Worm (Caenorhabditis elegans) whole organism, late embryonic: ENCODE data around the gene tam-1.

Source experiments
- K02D7.2 ChIP-seq: sonication (generic microtip); optimal IDR thresholded peaks from 2 replicates; lab custom pipeline; 2017; ENCODE audit warnings: mild to moderate bottlenecking, missing genetic modification characterization, missing compliant biosample characterization
- che-1 ChIP-seq: sonication (generic microtip); optimal IDR thresholded peaks from 2 replicates; lab custom pipeline; 2016; ENCODE audit warnings: mild to moderate bottlenecking, missing genetic modification characterization, missing compliant biosample characterization
- ets-4 ChIP-seq: sonication (generic microtip); optimal IDR thresholded peaks from 2 replicates; lab custom pipeline; 2016; ENCODE audit warnings: missing genetic modification characterization, missing compliant biosample characterization
- fkh-10 ChIP-seq: fragments of 150-350 bp; optimal IDR thresholded peaks from 2 replicates; lab custom pipeline; 2014; ENCODE audit warnings: missing biosample characterization, missing genetic modification reagents, missing genetic modification characterization
- sox-4 ChIP-seq: sonication (generic microtip); optimal IDR thresholded peaks from 2 replicates; lab custom pipeline; 2017; ENCODE audit warnings: mild to moderate bottlenecking, missing genetic modification characterization, inconsistent platforms, missing compliant biosample characterization
- zip-5 ChIP-seq: sonication (generic microtip); optimal IDR thresholded peaks from 2 replicates; lab custom pipeline; 2016; ENCODE audit warnings: missing genetic modification characterization, missing compliant biosample characterization

ce11 chrV:4977539-4977938 lies 14.6 kb upstream of the tam-1 start:
- TF ChIP-seq che-1 (tag; lab: Kevin White, UChicago) (no peak), fkh-10 (GFP tag; lab: Kevin White, UChicago) (no peak), ets-4 (no peak), zip-5 (tag; lab: Kevin White, UChicago) (no peak), K02D7.2 (tag; lab: Kevin White, UChicago) (no peak), sox-4 (tag; lab: Kevin White, UChicago) (no peak)
